Worm (Caenorhabditis elegans): ENCODE results near the gene F41H10.12.

DNA sequence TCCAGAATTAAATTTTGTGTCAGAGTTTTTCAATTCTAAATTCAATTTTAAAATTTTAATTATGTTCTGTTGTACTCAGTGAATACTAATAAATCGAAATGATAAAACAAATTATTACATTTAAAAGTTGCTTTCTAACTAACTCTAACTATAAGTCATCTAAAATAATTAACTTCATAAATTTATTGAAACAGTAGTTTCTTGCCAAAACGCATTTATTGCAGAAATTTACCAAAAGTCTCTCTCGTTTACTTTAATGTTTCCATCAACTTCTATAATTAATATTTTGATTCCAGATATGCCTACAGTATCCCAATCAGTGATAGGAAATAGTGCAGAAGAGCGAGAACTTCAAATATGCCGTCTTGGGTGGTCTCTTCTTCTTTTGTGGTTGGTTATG, 15.5 kb downstream of the F41H10.12 start, which contains the start of gene ZK616.1:
- TF ChIP-seq mdl-1 (tag; optimal IDR thresholded peaks at IDR 0.05) (no peak), hlh-30 (tag; optimal IDR thresholded peaks at IDR 0.05; ENCODE audit: insufficient read depth) (no peak), nhr-77 (tag; optimal IDR thresholded peaks at IDR 0.05) (no peak), snpc-4 (tag; optimal IDR thresholded peaks at IDR 0.05) (no peak), dpl-1 (GFP tag; optimal IDR thresholded peaks at IDR 0.05) (no peak), F37D6.2 (tag; optimal IDR thresholded peaks at IDR 0.05) (no peak), ztf-11 (tag; optimal IDR thresholded peaks at IDR 0.05) (no peak), T26A8.4 (GFP tag; IDR thresholded peaks at IDR 0.05) (no peak), pqm-1 (tag; optimal IDR thresholded peaks at IDR 0.05) (no peak), nhr-6 (tag; optimal IDR thresholded peaks at IDR 0.05) (no peak), unc-62 (GFP tag; optimal IDR thresholded peaks at IDR 0.05 in 1 of 2) (peak in 1 of 2 experiments; percentile 16), unc-62 (tag; optimal IDR thresholded peaks at IDR 0.05) (no peak), nhr-76 (tag; optimal IDR thresholded peaks at IDR 0.05) (no peak)

Measured in whole organism, L4 larva.